Worm (Caenorhabditis elegans) whole organism, L3 larva: ENCODE results near the gene jud-4.

Experiments
- R02D3.7 ChIP-seq: fragments of 150-350 bp; optimal IDR thresholded peaks from 2 replicates; lab custom pipeline; 2014; ENCODE audit warnings: missing biosample characterization, missing genetic modification characterization
- aly-2 ChIP-seq: fragments of 150-350 bp; optimal IDR thresholded peaks from 2 replicates; lab custom pipeline; 2014; ENCODE audit warnings: missing biosample characterization, missing genetic modification characterization
- ceh-16 ChIP-seq: sonication (generic microtip); optimal IDR thresholded peaks from 2 replicates; lab custom pipeline; 2017; ENCODE audit warnings: missing biosample characterization, missing genetic modification characterization
- ceh-28 ChIP-seq: fragments of 150-350 bp; optimal IDR thresholded peaks from 2 replicates; lab custom pipeline; 2014; ENCODE audit warnings: missing biosample characterization, missing genetic modification reagents, missing genetic modification characterization
- ceh-9 ChIP-seq: sonication (generic microtip); optimal IDR thresholded peaks from 2 replicates; lab custom pipeline; 2018; ENCODE audit warnings: missing biosample characterization, missing genetic modification characterization
- daf-12 ChIP-seq: fragments of 150-350 bp; optimal IDR thresholded peaks from 2 replicates; lab custom pipeline; 2014; ENCODE audit warnings: missing biosample characterization, missing genetic modification reagents, missing genetic modification characterization
- egl-27 ChIP-seq: sonication (generic microtip); optimal IDR thresholded peaks from 4 replicates; lab custom pipeline; 2017; ENCODE audit warnings: missing biosample characterization, missing genetic modification reagents, missing genetic modification characterization
- egl-5 ChIP-seq: fragments of 150-350 bp; optimal IDR thresholded peaks from 2 replicates; lab custom pipeline; 2017; ENCODE audit warnings: missing biosample characterization, missing genetic modification reagents, missing genetic modification characterization, inconsistent platforms
- elt-1 ChIP-seq: fragments of 150-350 bp; optimal IDR thresholded peaks from 2 replicates; lab custom pipeline; 2014; ENCODE audit warnings: missing biosample characterization, missing genetic modification characterization
- elt-2 ChIP-seq: sonication (generic microtip); optimal IDR thresholded peaks from 2 replicates; lab custom pipeline; 2016; ENCODE audit warnings: missing genetic modification reagents, mild to moderate bottlenecking, missing genetic modification characterization, missing compliant biosample characterization
- elt-3 ChIP-seq, 3 experiments: fragments of 150-350 bp in 1 of 3; sonication (generic microtip) in 2 of 3; optimal IDR thresholded peaks; 2 replicates in 2 of 3; 4 replicates in 1 of 3; lab custom pipeline; 2014 to 2017; ENCODE audit warnings: missing biosample characterization in 3 of 3, missing genetic modification characterization in 3 of 3
- eor-1 ChIP-seq, 2 experiments: fragments of 150-350 bp; optimal IDR thresholded peaks; 2 replicates each; lab custom pipeline; 2014 to 2018; ENCODE audit warnings: missing biosample characterization in 2 of 2, missing genetic modification characterization in 2 of 2
- fkh-10 ChIP-seq: sonication (generic microtip); optimal IDR thresholded peaks from 2 replicates; lab custom pipeline; 2017; ENCODE audit warnings: missing biosample characterization, missing genetic modification reagents, missing genetic modification characterization
- hmg-11 ChIP-seq: sonication (generic microtip); optimal IDR thresholded peaks from 2 replicates; lab custom pipeline; 2016; ENCODE audit warnings: missing genetic modification characterization, missing compliant biosample characterization
- jun-1 ChIP-seq: fragments of 150-350 bp; optimal IDR thresholded peaks from 2 replicates; lab custom pipeline; 2014; ENCODE audit warnings: missing biosample characterization, missing genetic modification reagents, missing genetic modification characterization
- lin-15B ChIP-seq: fragments of 150-350 bp; optimal IDR thresholded peaks from 2 replicates; lab custom pipeline; 2014; ENCODE audit warnings: missing biosample characterization, missing genetic modification characterization
- lin-39 ChIP-seq: fragments of 150-350 bp; optimal IDR thresholded peaks from 2 replicates; lab custom pipeline; 2018; ENCODE audit warnings: missing biosample characterization, missing genetic modification reagents, missing genetic modification characterization
- lsy-12 ChIP-seq: sonication (generic microtip); optimal IDR thresholded peaks from 2 replicates; lab custom pipeline; 2016; ENCODE audit warnings: mild to moderate bottlenecking, missing genetic modification characterization, missing compliant biosample characterization
- mdl-1 ChIP-seq: fragments of 150-350 bp; optimal IDR thresholded peaks from 2 replicates; lab custom pipeline; 2014; ENCODE audit warnings: missing biosample characterization, missing genetic modification characterization
- mml-1 ChIP-seq: fragments of 150-350 bp; sonication (generic microtip); optimal IDR thresholded peaks from 3 replicates; lab custom pipeline; 2014; ENCODE audit warnings: missing biosample characterization, missing genetic modification characterization
- nfya-1 ChIP-seq: sonication (generic microtip); optimal IDR thresholded peaks from 2 replicates; lab custom pipeline; 2017; ENCODE audit warnings: missing genetic modification characterization, mild to moderate bottlenecking, missing compliant biosample characterization, antibody characterized with exemption, moderate library complexity; ENCODE audit not compliant: insufficient read depth
- nhr-11 ChIP-seq: fragments of 150-350 bp; optimal IDR thresholded peaks from 2 replicates; lab custom pipeline; 2014; ENCODE audit warnings: missing biosample characterization, missing genetic modification characterization
- nhr-23 ChIP-seq: fragments of 150-350 bp; optimal IDR thresholded peaks from 2 replicates; lab custom pipeline; 2014; ENCODE audit warnings: missing biosample characterization, missing genetic modification reagents, missing genetic modification characterization
- nhr-25 ChIP-seq: sonication (generic microtip); optimal IDR thresholded peaks from 2 replicates; lab custom pipeline; 2017; ENCODE audit warnings: missing biosample characterization, missing genetic modification characterization
- nhr-28 ChIP-seq: fragments of 150-350 bp; optimal IDR thresholded peaks from 2 replicates; lab custom pipeline; 2014; ENCODE audit warnings: missing biosample characterization, missing genetic modification characterization
- nhr-43 ChIP-seq: sonication (generic microtip); optimal IDR thresholded peaks from 2 replicates; lab custom pipeline; 2016; ENCODE audit warnings: mild to moderate bottlenecking, missing genetic modification characterization, missing compliant biosample characterization; ENCODE audit not compliant: poor library complexity, severe bottlenecking
- nhr-77 ChIP-seq: fragments of 150-350 bp; optimal IDR thresholded peaks from 2 replicates; lab custom pipeline; 2014; ENCODE audit warnings: missing biosample characterization, missing genetic modification characterization
- pha-4 ChIP-seq: fragments of 150-350 bp; optimal IDR thresholded peaks from 2 replicates; lab custom pipeline; 2014; ENCODE audit warnings: missing biosample characterization, missing genetic modification reagents, missing genetic modification characterization
- pqm-1 ChIP-seq: fragments of 150-350 bp; optimal IDR thresholded peaks from 2 replicates; lab custom pipeline; 2017; ENCODE audit warnings: missing biosample characterization, missing genetic modification characterization, inconsistent platforms
- sea-2 ChIP-seq: fragments of 150-350 bp; sonication (generic microtip); optimal IDR thresholded peaks from 4 replicates; lab custom pipeline; 2014; ENCODE audit warnings: missing biosample characterization, missing genetic modification reagents, missing genetic modification characterization
- skn-1 ChIP-seq: fragments of 150-350 bp; optimal IDR thresholded peaks from 2 replicates; lab custom pipeline; 2014; ENCODE audit warnings: missing biosample characterization, missing genetic modification characterization
- snpc-4 ChIP-seq: fragments of 150-350 bp; optimal IDR thresholded peaks from 2 replicates; lab custom pipeline; 2014; ENCODE audit warnings: missing biosample characterization, missing genetic modification characterization
- tbx-2 ChIP-seq: sonication (generic microtip); optimal IDR thresholded peaks from 2 replicates; lab custom pipeline; 2016; ENCODE audit warnings: mild to moderate bottlenecking, missing genetic modification characterization, missing compliant biosample characterization
- unc-39 ChIP-seq: sonication (generic microtip); optimal IDR thresholded peaks from 4 replicates; lab custom pipeline; 2017; ENCODE audit warnings: missing biosample characterization, missing genetic modification characterization
- unc-62 ChIP-seq: fragments of 150-350 bp; sonication (generic microtip); optimal IDR thresholded peaks from 4 replicates; lab custom pipeline; 2014; ENCODE audit warnings: missing biosample characterization, missing genetic modification reagents, missing genetic modification characterization
- ztf-11 ChIP-seq: fragments of 150-350 bp; optimal IDR thresholded peaks from 2 replicates; lab custom pipeline; 2014; ENCODE audit warnings: missing biosample characterization, missing genetic modification characterization
- ztf-4 ChIP-seq: fragments of 150-350 bp; optimal IDR thresholded peaks from 2 replicates; lab custom pipeline; 2014; ENCODE audit warnings: missing biosample characterization, missing genetic modification characterization

Gene jud-4

DNA sequence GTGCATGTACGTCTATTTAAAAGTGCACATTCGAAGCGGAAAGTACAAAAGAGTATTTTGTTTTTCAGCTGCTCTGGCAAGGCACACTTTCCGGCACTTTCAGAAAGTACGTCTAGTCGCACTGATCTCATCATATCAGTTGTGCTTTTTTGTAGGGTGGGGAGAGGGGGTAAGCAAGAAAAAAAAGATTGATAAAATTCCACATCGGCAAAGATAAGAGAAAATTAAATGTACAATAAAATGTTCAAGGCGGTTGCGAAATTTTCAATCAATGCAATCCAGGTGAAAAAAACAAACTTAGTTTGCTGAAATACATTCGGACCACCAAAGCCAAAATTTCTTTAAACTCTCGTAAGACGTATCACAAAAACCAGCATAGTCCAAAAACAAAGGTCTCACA, 7.7 kb upstream of the jud-4 start:
- TF ChIP-seq pqm-1 = peak; percentile 60
- TF ChIP-seq aly-2 (tag; lab: Kevin White, UChicago) = no peak
- peak; percentile 81 for TF ChIP-seq elt-2 (tag; lab: Kevin White, UChicago)
- TF ChIP-seq unc-39 (tag; lab: Kevin White, UChicago) = no peak

ce11 chrX:15276774-15277173, 7.1 kb upstream of the jud-4 start:
- TF ChIP-seq R02D3.7 (tag; lab: Kevin White, UChicago) = peak; percentile 21
- TF ChIP-seq fkh-10 (GFP tag; lab: Kevin White, UChicago) = peak; percentile 53
- TF ChIP-seq lin-15B (tag; lab: Kevin White, UChicago) = peak; percentile 24
- no peak for TF ChIP-seq daf-12 (tag; lab: Kevin White, UChicago)
- TF ChIP-seq nhr-23 = peak; percentile 95
- no peak for TF ChIP-seq aly-2 (tag; lab: Kevin White, UChicago)
- TF ChIP-seq skn-1 (tag; lab: Kevin White, UChicago) = peak; percentile 72
- TF ChIP-seq lsy-12 (tag; lab: Kevin White, UChicago) = peak; percentile 22
- peak; percentile 71 for TF ChIP-seq hmg-11 (tag; lab: Kevin White, UChicago)
- no peak for TF ChIP-seq eor-1 (tag; optimal IDR thresholded peaks at IDR 0.05; lab: Kevin White, UChicago)
- no peak for TF ChIP-seq egl-5 (tag; lab: Kevin White, UChicago)
- peak; percentile 35 for TF ChIP-seq nhr-11 (tag; lab: Kevin White, UChicago)
- TF ChIP-seq nhr-25 (tag; lab: Kevin White, UChicago) = peak; percentile 95
- TF ChIP-seq ceh-28 = peak; percentile 26
- TF ChIP-seq nfya-1 (tag; lab: Kevin White, UChicago) = peak; percentile 85
- TF ChIP-seq sea-2 = peak; percentile 71
- peak; percentile 32 for TF ChIP-seq elt-2 (tag; lab: Kevin White, UChicago)
- TF ChIP-seq pha-4 = peak; percentile 67
- peak; percentile 49 for TF ChIP-seq mdl-1 (tag; lab: Kevin White, UChicago)
- TF ChIP-seq jun-1 (tag; lab: Kevin White, UChicago) = peak; percentile 32
- TF ChIP-seq ztf-4 (tag; lab: Kevin White, UChicago) = no peak
- TF ChIP-seq pqm-1 = no peak
- TF ChIP-seq nhr-43 (tag; lab: Kevin White, UChicago) = peak; percentile 91
- peak; percentile 63 for TF ChIP-seq snpc-4 (tag; lab: Kevin White, UChicago)
- peak; percentile 72 for TF ChIP-seq egl-27 (tag; lab: Kevin White, UChicago)
- TF ChIP-seq elt-1 (tag; lab: Kevin White, UChicago) = peak; percentile 79
- no peak for TF ChIP-seq ceh-16 (tag; lab: Kevin White, UChicago)
- peak; percentile 45 for TF ChIP-seq ceh-9 (tag; lab: Kevin White, UChicago)
- peak; percentile 29 for TF ChIP-seq lin-39 (tag; lab: Kevin White, UChicago)
- no peak for TF ChIP-seq mml-1
- no peak for TF ChIP-seq ztf-11 (tag; lab: Kevin White, UChicago)
- no peak for TF ChIP-seq nhr-77 (tag; lab: Kevin White, UChicago)
- peak in 1 of 3 experiments; percentile 39 for TF ChIP-seq elt-3 (tag; optimal IDR thresholded peaks at IDR 0.05; lab: Kevin White, UChicago)
- TF ChIP-seq nhr-28 (tag; lab: Kevin White, UChicago) = no peak
- peak; percentile 46 for TF ChIP-seq tbx-2 (tag; lab: Kevin White, UChicago)
- peak; percentile 34 for TF ChIP-seq unc-62 (GFP tag; lab: Kevin White, UChicago)

DNA sequence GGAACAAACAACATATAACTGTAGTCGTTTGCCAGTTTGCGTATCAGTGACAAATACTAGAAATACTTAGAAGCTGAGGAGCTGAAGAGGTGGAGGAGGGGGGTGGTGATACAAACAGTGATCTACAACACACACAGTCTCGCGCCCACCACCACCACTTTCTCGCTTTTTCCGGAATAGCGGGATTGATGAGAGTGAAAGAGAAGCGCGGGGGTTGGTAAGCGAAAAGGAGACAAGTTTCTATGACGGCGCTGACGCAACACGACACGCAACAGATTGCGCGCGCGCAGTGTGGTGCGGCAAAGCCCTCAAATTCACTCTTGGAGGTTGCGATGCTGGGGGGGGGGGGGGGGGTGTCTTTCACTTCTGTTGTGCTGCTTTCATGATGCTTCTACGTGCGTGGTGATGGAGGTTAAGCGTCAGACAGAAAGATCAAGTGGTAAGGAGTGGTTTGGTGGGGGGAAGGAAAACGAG, 6.2 kb upstream of the jud-4 start, which contains the start of gene kin-20:
TSS of gene kin-20 (minus strand) at position 51 of the 474 bp plus-strand sequence.
- TF ChIP-seq pha-4 (peak; percentile 15), ztf-4 (tag; lab: Kevin White, UChicago) (no peak), nhr-23 (peak; percentile 16), tbx-2 (tag; lab: Kevin White, UChicago) (no peak), elt-2 (tag; lab: Kevin White, UChicago) (no peak), nhr-25 (tag; lab: Kevin White, UChicago) (peak; percentile 65)
